Worm (Caenorhabditis elegans) whole organism, L4 larva: ENCODE measurements around the gene let-765.
A peak's percentile ranks its signal among the peaks of the same experiment; 100 is the strongest.

Experiments used
- D1046.2 ChIP-seq: fragments of 200-800 bp; sonication (Bioruptor generic); IDR thresholded peaks from 2 replicates; pipeline ENCODE4 v1.3.6; 2022; ENCODE audit warnings: missing genetic modification characterization, missing compliant biosample characterization
- F26F4.8 ChIP-seq: fragments of 200-800 bp; sonication (Bioruptor generic); conservative IDR thresholded peaks from 2 replicates; pipeline ENCODE4 v1.3.6; 2022; ENCODE audit warnings: missing genetic modification characterization, missing compliant biosample characterization
- F37D6.2 ChIP-seq: sonication (generic microtip); optimal IDR thresholded peaks from 2 replicates; lab custom pipeline; 2016; ENCODE audit warnings: mild to moderate bottlenecking, missing genetic modification characterization, missing compliant biosample characterization
- T26A8.4 ChIP-seq: fragments of 200-800 bp; sonication (Bioruptor generic); IDR thresholded peaks from 2 replicates; pipeline ENCODE4 v1.3.6; 2022; ENCODE audit warnings: missing genetic modification characterization, missing compliant biosample characterization
- Y105C5A.15 ChIP-seq: fragments of 200-800 bp; sonication (Bioruptor generic); IDR thresholded peaks from 2 replicates; pipeline ENCODE4 v1.3.6; 2022; ENCODE audit warnings: missing genetic modification characterization, missing compliant biosample characterization
- ZK337.2 ChIP-seq: fragments of 200-800 bp; sonication (Bioruptor generic); IDR thresholded peaks from 2 replicates; pipeline ENCODE4 v1.3.6; 2022; ENCODE audit warnings: missing genetic modification reagents, missing genetic modification characterization, missing compliant biosample characterization
- aly-2 ChIP-seq: sonication (generic microtip); optimal IDR thresholded peaks from 2 replicates; lab custom pipeline; 2018; ENCODE audit warnings: missing biosample characterization, missing genetic modification characterization
- ama-1 ChIP-seq: fragments of 150-350 bp; optimal IDR thresholded peaks from 2 replicates; lab custom pipeline; 2014; ENCODE audit warnings: inconsistent platforms, mixed read lengths
- arid-1 ChIP-seq: fragments of 200-800 bp; sonication (Bioruptor generic); conservative IDR thresholded peaks from 2 replicates; pipeline ENCODE4 v1.3.6; 2022; ENCODE audit warnings: missing genetic modification reagents, missing genetic modification characterization, missing compliant biosample characterization
- ceh-44 ChIP-seq: fragments of 200-800 bp; sonication (Bioruptor generic); IDR thresholded peaks from 2 replicates; pipeline ENCODE4 v1.3.6; 2022; ENCODE audit warnings: missing genetic modification reagents, missing genetic modification characterization, missing compliant biosample characterization
- ceh-82 ChIP-seq: sonication (generic microtip); optimal IDR thresholded peaks from 2 replicates; lab custom pipeline; 2017; ENCODE audit warnings: missing biosample characterization, missing genetic modification characterization
- cey-2 ChIP-seq: sonication (generic microtip); optimal IDR thresholded peaks from 3 replicates; lab custom pipeline; 2017; ENCODE audit warnings: missing genetic modification characterization, mild to moderate bottlenecking, missing compliant biosample characterization, antibody characterized with exemption, borderline replicate concordance; ENCODE audit not compliant: insufficient read depth
- daf-12 ChIP-seq: fragments of 150-350 bp; optimal IDR thresholded peaks from 2 replicates; lab custom pipeline; 2014; ENCODE audit warnings: missing biosample characterization, missing genetic modification reagents, missing genetic modification characterization
- daf-16 ChIP-seq, 3 experiments: sonication (generic microtip); optimal IDR thresholded peaks; 2 replicates each; lab custom pipeline; 2016 to 2017; ENCODE audit warnings: missing genetic modification characterization in 3 of 3, missing genetic modification reagents in 3 of 3, mild to moderate bottlenecking in 2 of 3, missing compliant biosample characterization in 2 of 3, missing biosample characterization in 1 of 3, moderate library complexity in 1 of 3
- dmd-6 ChIP-seq: fragments of 200-800 bp; sonication (Bioruptor generic); IDR thresholded peaks from 2 replicates; pipeline ENCODE4 v1.3.6; 2022; ENCODE audit warnings: missing genetic modification reagents, missing genetic modification characterization, missing compliant biosample characterization
- dmd-9 ChIP-seq: fragments of 200-800 bp; sonication (Bioruptor generic); IDR thresholded peaks from 2 replicates; pipeline ENCODE4 v1.3.6; 2022; ENCODE audit warnings: missing genetic modification reagents, missing genetic modification characterization, missing compliant biosample characterization
- dpl-1 ChIP-seq: fragments of 150-350 bp; optimal IDR thresholded peaks from 2 replicates; lab custom pipeline; 2014; ENCODE audit warnings: missing biosample characterization, missing genetic modification reagents, missing genetic modification characterization
- dve-1 ChIP-seq: sonication (generic microtip); optimal IDR thresholded peaks from 2 replicates; lab custom pipeline; 2017; ENCODE audit warnings: antibody characterized with exemption, mild to moderate bottlenecking, missing genetic modification characterization, missing compliant biosample characterization; ENCODE audit not compliant: insufficient read depth
- fos-1 ChIP-seq: fragments of 150-350 bp; optimal IDR thresholded peaks from 2 replicates; lab custom pipeline; 2014; ENCODE audit warnings: missing biosample characterization, missing genetic modification characterization
- hif-1 ChIP-seq, 2 experiments: sonication (generic microtip); optimal IDR thresholded peaks; 2 replicates each; lab custom pipeline; 2016 to 2017; ENCODE audit warnings: missing compliant biosample characterization in 2 of 2, missing genetic modification characterization in 2 of 2, missing genetic modification reagents in 2 of 2, missing genotype in 2 of 2, mild to moderate bottlenecking in 1 of 2
- hlh-11 ChIP-seq: fragments of 200-800 bp; sonication (Bioruptor generic); optimal IDR thresholded peaks from 2 replicates; lab custom pipeline; 2018; ENCODE audit warnings: mild to moderate bottlenecking, missing genetic modification characterization, missing compliant biosample characterization
- hlh-30 ChIP-seq: sonication (generic microtip); optimal IDR thresholded peaks from 2 replicates; lab custom pipeline; 2017; ENCODE audit warnings: antibody characterized with exemption, mild to moderate bottlenecking, missing genetic modification characterization, missing compliant biosample characterization; ENCODE audit not compliant: insufficient read depth
- hmg-1.1 ChIP-seq: fragments of 200-800 bp; sonication (Bioruptor generic); IDR thresholded peaks from 2 replicates; pipeline ENCODE4 v1.3.6; 2022; ENCODE audit warnings: missing genetic modification reagents, missing genetic modification characterization, missing compliant biosample characterization
- lim-7 ChIP-seq: fragments of 200-800 bp; sonication (Bioruptor generic); IDR thresholded peaks from 2 replicates; pipeline ENCODE4 v1.3.6; 2022; ENCODE audit warnings: missing genetic modification characterization, missing compliant biosample characterization
- lin-13 ChIP-seq: fragments of 150-350 bp; optimal IDR thresholded peaks from 2 replicates; lab custom pipeline; 2014; ENCODE audit warnings: missing biosample characterization, missing genetic modification reagents, missing genetic modification characterization
- lin-29 ChIP-seq: fragments of 200-800 bp; sonication (Bioruptor generic); IDR thresholded peaks from 2 replicates; pipeline ENCODE4 v1.3.6; 2022; ENCODE audit warnings: missing genetic modification reagents, missing genetic modification characterization, missing compliant biosample characterization
- lin-38 ChIP-seq: fragments of 200-800 bp; sonication (Bioruptor generic); IDR thresholded peaks from 2 replicates; pipeline ENCODE4 v1.3.6; 2022; ENCODE audit warnings: missing genetic modification reagents, missing genetic modification characterization, missing compliant biosample characterization
- lsy-2 ChIP-seq, 2 experiments: fragments of 150-350 bp in 1 of 2; sonication (generic microtip) in 1 of 2; optimal IDR thresholded peaks; 2 replicates each; lab custom pipeline; 2014 to 2017; ENCODE audit warnings: missing biosample characterization in 2 of 2, missing genetic modification characterization in 2 of 2
- madf-5 ChIP-seq, 2 experiments: fragments of 200-800 bp; sonication (Bioruptor generic); IDR thresholded peaks; 2 replicates each; pipeline ENCODE4 v1.3.6; 2022; ENCODE audit warnings: missing compliant biosample characterization in 2 of 2, missing genetic modification characterization in 2 of 2
- mdl-1 ChIP-seq, 2 experiments: fragments of 150-350 bp in 1 of 2; sonication (generic microtip) in 1 of 2; optimal IDR thresholded peaks; 2 replicates each; lab custom pipeline; 2014 to 2017; ENCODE audit warnings: missing biosample characterization in 2 of 2, missing genetic modification characterization in 2 of 2
- mep-1 ChIP-seq: fragments of 150-350 bp; sonication (generic microtip); optimal IDR thresholded peaks from 3 replicates; lab custom pipeline; 2014; ENCODE audit warnings: missing biosample characterization, missing genetic modification characterization
- mes-2 ChIP-seq: sonication (generic microtip); optimal IDR thresholded peaks from 2 replicates; lab custom pipeline; 2016; ENCODE audit warnings: missing genotype, mild to moderate bottlenecking, missing genetic modification characterization, missing compliant biosample characterization; ENCODE audit not compliant: poor library complexity, severe bottlenecking
- nhr-10 ChIP-seq: fragments of 150-350 bp; optimal IDR thresholded peaks from 2 replicates; lab custom pipeline; 2014; ENCODE audit warnings: missing biosample characterization, missing genetic modification characterization
- nhr-102 ChIP-seq: sonication (generic microtip); optimal IDR thresholded peaks from 2 replicates; lab custom pipeline; 2016; ENCODE audit warnings: mild to moderate bottlenecking, missing genetic modification characterization, moderate library complexity, missing compliant biosample characterization
- nhr-111 ChIP-seq: fragments of 200-800 bp; sonication (Bioruptor generic); optimal IDR thresholded peaks from 2 replicates; lab custom pipeline; 2018; ENCODE audit warnings: mild to moderate bottlenecking, missing genetic modification characterization, missing compliant biosample characterization
- nhr-237 ChIP-seq: sonication (generic microtip); optimal IDR thresholded peaks from 2 replicates; lab custom pipeline; 2017; ENCODE audit warnings: missing biosample characterization, missing genetic modification characterization
- nhr-28 ChIP-seq: fragments of 150-350 bp; optimal IDR thresholded peaks from 2 replicates; lab custom pipeline; 2014; ENCODE audit warnings: missing biosample characterization, missing genetic modification characterization
- nhr-76 ChIP-seq: fragments of 150-350 bp; optimal IDR thresholded peaks from 2 replicates; lab custom pipeline; 2014; ENCODE audit warnings: missing biosample characterization, missing genetic modification characterization
- nhr-77 ChIP-seq: fragments of 150-350 bp; optimal IDR thresholded peaks from 2 replicates; lab custom pipeline; 2014; ENCODE audit warnings: missing biosample characterization, missing genetic modification characterization
- saeg-2 ChIP-seq: fragments of 200-800 bp; sonication (Bioruptor generic); IDR thresholded peaks from 2 replicates; pipeline ENCODE4 v1.3.6; 2022; ENCODE audit warnings: missing genetic modification reagents, missing genetic modification characterization, missing compliant biosample characterization
- snpc-4 ChIP-seq: fragments of 150-350 bp; optimal IDR thresholded peaks from 2 replicates; lab custom pipeline; 2014; ENCODE audit warnings: missing biosample characterization, missing genetic modification characterization
- spr-1 ChIP-seq: sonication (generic microtip); optimal IDR thresholded peaks from 2 replicates; lab custom pipeline; 2016; ENCODE audit warnings: mild to moderate bottlenecking, missing genetic modification characterization, missing compliant biosample characterization
- unc-62 ChIP-seq, 3 experiments: fragments of 150-350 bp in 1 of 3; sonication (generic microtip); optimal IDR thresholded peaks in 2 of 3; peaks in 1 of 3; 1 replicate in 1 of 3; 2 replicates in 2 of 3; lab custom pipeline; 2014 to 2017; ENCODE audit warnings: missing biosample characterization in 3 of 3, missing genetic modification characterization in 3 of 3, missing genetic modification reagents in 3 of 3, missing genotype in 1 of 3
- vab-7 ChIP-seq: fragments of 200-800 bp; sonication (Bioruptor generic); IDR thresholded peaks from 2 replicates; pipeline ENCODE4 v1.3.6; 2022; ENCODE audit warnings: missing genetic modification reagents, missing genetic modification characterization, missing compliant biosample characterization
- ztf-11 ChIP-seq: fragments of 150-350 bp; optimal IDR thresholded peaks from 2 replicates; lab custom pipeline; 2014; ENCODE audit warnings: missing biosample characterization, missing genetic modification characterization

The let-765 gene

DNA sequence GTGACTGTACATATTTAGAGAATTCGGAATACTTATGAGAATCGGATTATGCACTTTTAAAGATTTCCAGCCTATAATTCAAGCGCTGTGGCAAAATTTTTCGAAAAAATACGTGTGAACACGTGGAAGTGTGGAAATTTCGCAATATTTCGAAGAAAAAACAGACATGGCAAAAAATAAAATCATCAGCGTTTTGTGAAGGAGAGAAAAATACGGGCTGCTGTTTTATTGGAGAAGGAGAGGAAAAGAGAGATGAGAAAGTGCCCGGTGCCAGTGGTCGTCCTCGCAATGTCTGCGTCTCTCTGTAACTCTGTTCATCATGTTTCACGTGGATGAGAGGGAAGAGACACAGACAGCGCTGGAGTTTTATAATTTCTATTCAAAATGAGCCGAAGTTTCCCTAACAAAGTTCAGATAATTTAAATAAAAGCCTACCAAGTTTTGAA lies 5.1 kb upstream of the let-765 start (continued):
- TF ChIP-seq nhr-111 (GFP tag; lab: Kevin White, UChicago) = peak; percentile 49
- peak; percentile 35 for TF ChIP-seq F37D6.2 (tag; lab: Kevin White, UChicago)
- peak in 1 of 2 experiments; percentile 75 for TF ChIP-seq hif-1 (tag; optimal IDR thresholded peaks at IDR 0.05; lab: Kevin White, UChicago)
- TF ChIP-seq F26F4.8 = no peak
- TF ChIP-seq D1046.2 = no peak; the same call in 1 of the 2 replicates
- TF ChIP-seq hlh-30 (tag; lab: Kevin White, UChicago) = peak; percentile 95
- 0 out of 4 replicates have a peak, but pooled peaks have one; percentile 21 to 57 for TF ChIP-seq madf-5 (GFP tag; IDR thresholded peaks at IDR 0.05; lab: Robert Waterston, UW)
- TF ChIP-seq mdl-1 (tag; optimal IDR thresholded peaks at IDR 0.05; lab: Kevin White, UChicago) = peak; percentile 88 to 94
- TF ChIP-seq spr-1 = peak; percentile 57
- TF ChIP-seq T26A8.4 = peak; percentile 74
- 0 out of 2 replicates have a peak, but pooled peaks have one; percentile 25 for TF ChIP-seq dmd-9 (GFP tag; lab: Robert Waterston, UW)
- TF ChIP-seq nhr-77 (tag; lab: Kevin White, UChicago) = peak; percentile 44
- TF ChIP-seq snpc-4 = no peak
- peak in 1 of 2 experiments; percentile 92 for TF ChIP-seq unc-62 (GFP tag; optimal IDR thresholded peaks at IDR 0.05 in 1 of 2; lab: Kevin White, UChicago)
- no peak for TF ChIP-seq unc-62 (tag; optimal IDR thresholded peaks at IDR 0.05; lab: Kevin White, UChicago)
- TF ChIP-seq dmd-6 (GFP tag; lab: Robert Waterston, UW) = peak; percentile 62
- TF ChIP-seq arid-1 = peak; percentile 94
- peak; percentile 54; the same call in 1 of the 2 replicates for TF ChIP-seq lim-7
- 0 out of 2 replicates have a peak, but pooled peaks have one; percentile 33 for TF ChIP-seq ZK337.2 (GFP tag; lab: Robert Waterston, UW)
- no peak for TF ChIP-seq aly-2 (tag; lab: Kevin White, UChicago)
- TF ChIP-seq Y105C5A.15 = 0 out of 2 replicates have a peak, but pooled peaks have one; percentile 44
- no peak for TF ChIP-seq lin-29 (GFP tag; lab: Robert Waterston, UW)
- TF ChIP-seq ama-1 (lab: Kevin White, UChicago) = peak; percentile 95
- 0 out of 2 replicates have a peak, but pooled peaks have one; percentile 10 for TF ChIP-seq vab-7 (GFP tag; lab: Robert Waterston, UW)
- peak; percentile 86 for TF ChIP-seq mes-2 (tag; lab: Kevin White, UChicago)
- TF ChIP-seq nhr-102 (tag; lab: Kevin White, UChicago) = peak; percentile 63
- TF ChIP-seq lsy-2 (tag; optimal IDR thresholded peaks at IDR 0.05; lab: Kevin White, UChicago) = peak; percentile 62 to 84
- peak; percentile 87 for TF ChIP-seq mep-1 (tag; lab: Kevin White, UChicago)
- peak; percentile 83 for TF ChIP-seq lin-38 (GFP tag; lab: Robert Waterston, UW)
- TF ChIP-seq cey-2 (tag; lab: Kevin White, UChicago) = peak; percentile 7
- TF ChIP-seq ceh-82 (tag; lab: Kevin White, UChicago) = no peak
- TF ChIP-seq nhr-10 = no peak
- peak; percentile 86 for TF ChIP-seq dve-1
- TF ChIP-seq ceh-44 (GFP tag; lab: Robert Waterston, UW) = no peak
- TF ChIP-seq ztf-11 (tag; lab: Kevin White, UChicago) = no peak

DNA sequence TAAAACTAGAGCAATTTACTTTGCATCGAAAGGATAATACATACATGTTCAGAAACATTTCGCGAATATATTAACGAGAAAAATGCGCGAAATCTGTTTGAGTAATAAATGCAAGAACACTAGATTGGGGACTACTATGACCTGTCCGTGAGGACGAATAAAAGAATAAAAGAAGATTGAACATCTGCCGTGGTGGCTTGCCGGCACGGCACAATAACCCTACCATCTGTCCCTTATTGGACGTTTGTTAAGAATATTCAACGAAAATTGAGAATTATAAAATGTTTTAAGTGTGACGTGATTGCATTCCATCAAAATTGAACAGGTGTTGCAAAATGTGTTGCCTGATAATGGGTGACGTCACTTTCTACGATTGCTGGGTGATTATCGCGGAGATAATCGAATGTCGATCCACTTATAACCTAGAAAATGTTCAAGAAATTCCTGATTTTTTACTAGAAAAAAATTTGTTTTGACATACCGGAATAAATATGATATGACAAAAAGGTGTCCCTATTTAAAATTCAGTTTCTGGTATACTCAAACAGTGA lies 4.5 kb upstream of the let-765 start:
- TF ChIP-seq nhr-77 (tag; lab: Kevin White, UChicago) = no peak
- 0 out of 2 replicates have a peak, but pooled peaks have one; percentile 13 for TF ChIP-seq ZK337.2 (GFP tag; lab: Robert Waterston, UW)
- no peak for TF ChIP-seq spr-1

DNA sequence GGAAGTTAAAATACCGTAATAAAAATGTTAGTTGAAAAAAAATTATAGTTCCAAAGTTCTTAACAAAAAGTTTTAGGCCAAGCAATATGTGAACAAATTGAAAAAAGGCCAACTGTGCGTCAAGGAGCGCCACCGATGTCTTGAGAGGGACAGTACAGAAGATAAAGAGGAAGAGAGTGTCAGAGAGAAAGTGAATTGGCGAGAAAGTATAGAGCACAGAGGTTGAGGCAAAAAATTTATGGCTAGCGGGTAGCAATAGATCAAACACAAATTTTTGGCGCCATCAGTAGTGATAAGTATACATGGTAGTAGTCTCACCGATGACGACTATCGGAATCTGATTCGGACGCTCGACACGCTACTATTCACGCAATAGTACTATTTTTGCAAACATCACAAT lies 3.3 kb upstream of the let-765 start:
- TF ChIP-seq dve-1 (peak; percentile 43), dpl-1 (GFP tag; lab: Kevin White, UChicago) (peak; percentile 20), nhr-77 (tag; lab: Kevin White, UChicago) (no peak), dmd-9 (GFP tag; lab: Robert Waterston, UW) (no peak), hlh-30 (tag; lab: Kevin White, UChicago) (no peak), nhr-10 (no peak), daf-16 (GFP tag; optimal IDR thresholded peaks at IDR 0.05; lab: Kevin White, UChicago) (no peak), daf-16 (tag; optimal IDR thresholded peaks at IDR 0.05; lab: Kevin White, UChicago) (peak; percentile 5), lin-13 (GFP tag; lab: Kevin White, UChicago) (no peak), nhr-237 (no peak), hmg-1.1 (GFP tag; lab: Robert Waterston, UW) (no peak), nhr-28 (peak; percentile 46), vab-7 (GFP tag; lab: Robert Waterston, UW) (no peak), saeg-2 (GFP tag; lab: Robert Waterston, UW) (no peak), fos-1 (tag; lab: Kevin White, UChicago) (no peak), nhr-76 (tag; lab: Kevin White, UChicago) (no peak), hlh-11 (tag; lab: Kevin White, UChicago) (peak; percentile 53), dmd-6 (GFP tag; lab: Robert Waterston, UW) (no peak), unc-62 (GFP tag; optimal IDR thresholded peaks at IDR 0.05 in 1 of 2; lab: Kevin White, UChicago) (no peak), unc-62 (tag; optimal IDR thresholded peaks at IDR 0.05; lab: Kevin White, UChicago) (no peak), daf-12 (tag; lab: Kevin White, UChicago) (no peak)
